Worm (Caenorhabditis elegans): Measurements from ENCODE around the gene F12E12.2.

F12E12.2 gene

DNA sequence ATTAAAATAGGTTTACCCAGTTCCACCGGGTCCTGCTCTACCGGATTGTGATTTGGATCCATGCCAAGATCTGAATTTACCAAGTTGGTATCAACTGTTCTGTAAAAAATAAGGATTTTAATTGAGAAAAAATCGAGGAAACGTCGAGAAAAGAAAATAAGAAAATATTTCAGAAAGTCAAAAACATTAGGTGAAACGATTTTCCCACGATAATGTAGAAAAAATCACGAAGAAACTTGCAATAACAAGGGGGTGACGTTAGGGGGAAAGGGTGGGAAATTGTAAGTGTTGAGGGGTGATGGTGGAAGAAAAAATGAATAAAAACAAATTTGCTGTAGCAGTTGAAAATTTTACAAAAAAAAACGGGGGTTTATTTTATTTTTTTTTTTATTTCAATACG is 33.4 kb downstream of the F12E12.2 start, which contains the start of gene T24E12.10:
T24E12.10 (minus strand) TSS at position 101 of the 400 bp plus-strand sequence.
- peak in 1 of 2 experiments; percentile 80 for TF ChIP-seq unc-62 (GFP tag; optimal IDR thresholded peaks at IDR 0.05 in 1 of 2)
- no peak for TF ChIP-seq unc-62 (tag; optimal IDR thresholded peaks at IDR 0.05)
- no peak for TF ChIP-seq Y75B8A.6 (GFP tag; IDR thresholded peaks at IDR 0.05)
- TF ChIP-seq mes-2 (tag; optimal IDR thresholded peaks at IDR 0.05; ENCODE audit: poor library complexity, severe bottlenecking): no peak
- no peak for TF ChIP-seq F26F4.8 (GFP tag; conservative IDR thresholded peaks at IDR 0.05)

DNA sequence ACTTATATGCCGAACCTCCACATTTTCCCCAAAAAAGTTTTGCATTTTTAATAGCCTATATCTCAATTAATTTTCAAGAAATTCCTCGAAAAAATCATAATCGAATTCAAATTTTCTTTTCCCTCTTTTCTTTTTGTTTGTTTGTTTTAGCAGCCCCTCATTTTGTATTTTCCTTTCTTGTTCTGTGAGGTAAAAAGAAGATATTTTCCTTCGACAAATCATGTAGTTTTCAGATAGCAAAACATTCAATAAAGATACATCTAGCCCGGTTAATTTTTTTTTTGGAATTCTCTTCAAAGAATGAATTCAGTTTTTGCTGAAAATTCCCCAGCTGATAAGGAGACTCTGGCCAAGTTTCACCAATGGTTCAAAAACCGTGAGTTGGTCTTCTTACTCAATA is 36.0 kb downstream of the F12E12.2 start, which contains the start of gene T24E12.3:
T24E12.3 (plus strand) TSS at position 301 of the 400 bp plus-strand sequence.
- TF ChIP-seq arid-1 (GFP tag; conservative IDR thresholded peaks at IDR 0.05) (no peak), hlh-30 (tag; optimal IDR thresholded peaks at IDR 0.05; ENCODE audit: insufficient read depth) (no peak), pha-4 (GFP tag; IDR thresholded peaks at IDR 0.05) (no peak), pha-4 (tag; optimal IDR thresholded peaks at IDR 0.05) (no peak), tra-1 (GFP tag; IDR thresholded peaks at IDR 0.05) (no peak), dmd-8 (GFP tag; IDR thresholded peaks at IDR 0.05) (no peak), zfp-2 (tag; optimal IDR thresholded peaks at IDR 0.05) (no peak), nhr-6 (tag; optimal IDR thresholded peaks at IDR 0.05) (no peak), mes-2 (tag; optimal IDR thresholded peaks at IDR 0.05; ENCODE audit: poor library complexity, severe bottlenecking) (no peak), ceh-20 (GFP tag; IDR thresholded peaks at IDR 0.05) (no peak), daf-16 (GFP tag; optimal IDR thresholded peaks at IDR 0.05) (no peak), daf-16 (tag; optimal IDR thresholded peaks at IDR 0.05) (no peak), F37D6.2 (tag; optimal IDR thresholded peaks at IDR 0.05) (no peak), spr-3 (GFP tag; optimal IDR thresholded peaks at IDR 0.05) (no peak), hlh-11 (tag; optimal IDR thresholded peaks at IDR 0.05) (no peak), T20F7.1 (GFP tag; optimal IDR thresholded peaks at IDR 0.05) (no peak), cey-2 (tag; optimal IDR thresholded peaks at IDR 0.05; ENCODE audit: borderline replicate concordance, insufficient read depth) (no peak), lir-3 (tag; optimal IDR thresholded peaks at IDR 0.05) (no peak), hmg-1.1 (GFP tag; IDR thresholded peaks at IDR 0.05) (no peak), attf-4 (tag; optimal IDR thresholded peaks at IDR 0.05) (no peak), Y75B8A.6 (GFP tag; IDR thresholded peaks at IDR 0.05) (no peak), ceh-62 (tag; optimal IDR thresholded peaks at IDR 0.05) (no peak)

- TF ChIP-seq lin-1 (GFP tag; IDR thresholded peaks at IDR 0.05) (no peak), zip-11 (GFP tag; IDR thresholded peaks at IDR 0.05) (no peak), nhr-42 (GFP tag; IDR thresholded peaks at IDR 0.05) (no peak), nhr-28 (tag; optimal IDR thresholded peaks at IDR 0.05) (no peak)
Measured at ce11 chrII:3777802-3778201, 38.1 kb downstream of the F12E12.2 start.

DNA sequence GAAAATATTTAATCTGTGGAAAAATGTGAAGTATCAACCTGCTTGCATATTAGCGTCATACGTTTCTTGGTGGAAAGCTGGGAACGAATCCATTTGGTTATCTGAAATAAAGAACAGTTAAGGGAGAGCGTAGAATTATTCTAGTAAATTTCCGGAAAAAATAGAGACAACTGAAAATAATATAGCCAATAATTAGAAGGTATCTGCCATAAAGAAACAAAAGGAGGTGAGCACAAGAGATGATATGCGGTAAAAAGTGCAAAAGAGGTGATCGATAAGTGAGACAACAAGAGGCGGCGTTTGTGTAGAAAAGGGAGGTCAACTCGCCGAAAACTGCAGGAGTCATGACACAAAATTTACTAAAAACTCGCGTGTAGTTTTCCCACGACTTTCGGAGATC is 39.7 kb downstream of the F12E12.2 start, which contains the start of gene T24E12.11:
T24E12.11 (minus strand) TSS at position 101 of the 400 bp plus-strand sequence.
- TF ChIP-seq D1046.2 (GFP tag; IDR thresholded peaks at IDR 0.05): no peak
- TF ChIP-seq daf-19 (GFP tag; conservative IDR thresholded peaks at IDR 0.05): no peak
- no peak for TF ChIP-seq Y75B8A.6 (GFP tag; IDR thresholded peaks at IDR 0.05)
- no peak for TF ChIP-seq lin-39 (tag; optimal IDR thresholded peaks at IDR 0.05)
- TF ChIP-seq nhr-25 (tag; optimal IDR thresholded peaks at IDR 0.05; ENCODE audit: borderline replicate concordance, insufficient read depth): no peak
- TF ChIP-seq spr-3 (GFP tag; optimal IDR thresholded peaks at IDR 0.05): no peak
- TF ChIP-seq ama-1 (optimal IDR thresholded peaks at IDR 0.05): no peak
- no peak for TF ChIP-seq nhr-48 (tag; optimal IDR thresholded peaks at IDR 0.05)
- TF ChIP-seq ceh-82 (tag; optimal IDR thresholded peaks at IDR 0.05): no peak
- TF ChIP-seq unc-39 (tag; optimal IDR thresholded peaks at IDR 0.05): no peak
- TF ChIP-seq R02D3.7 (tag; optimal IDR thresholded peaks at IDR 0.05): no peak
- no peak for TF ChIP-seq pha-4 (GFP tag; IDR thresholded peaks at IDR 0.05)
- TF ChIP-seq pha-4 (tag; optimal IDR thresholded peaks at IDR 0.05): no peak
- no peak for TF ChIP-seq skn-1 (tag; optimal IDR thresholded peaks at IDR 0.05)

Data from whole organism, L4 larva.